Fruit fly (Drosophila melanogaster): ENCODE measurements around the gene CG13978.

The CG13978 gene

DNA sequence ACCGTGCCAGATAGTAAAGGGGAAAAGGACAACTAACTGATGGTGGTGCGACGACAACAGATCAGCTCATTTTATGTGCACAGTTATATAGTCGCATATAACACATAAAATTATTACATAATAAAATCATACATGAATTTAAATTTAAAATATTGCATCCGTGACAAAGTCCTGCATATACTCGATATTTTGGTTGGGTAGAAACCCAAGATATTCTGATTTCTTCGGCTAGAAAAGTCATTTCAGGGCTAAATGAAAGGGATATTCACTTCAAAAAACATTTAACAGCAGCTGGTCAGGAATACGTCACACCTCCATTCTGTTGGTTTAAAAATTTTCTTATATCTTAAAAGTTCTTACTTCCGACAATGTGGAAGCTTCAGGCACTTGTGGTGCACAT, at the start of gene CG13978:
Gene CG13978, plus strand, starts transcription at position 301 of the 400 bp plus-strand sequence.
- TF ChIP-seq pan (optimal IDR thresholded peaks at IDR 0.05) (no peak), psq (optimal IDR thresholded peaks at IDR 0.05) (no peak), usp (GFP tag; optimal IDR thresholded peaks at IDR 0.05) (no peak), EcR (GFP tag; optimal IDR thresholded peaks at IDR 0.05) (no peak), Dll (optimal IDR thresholded peaks at IDR 0.05) (no peak), CG8478 (optimal IDR thresholded peaks at IDR 0.05) (no peak)

DNA sequence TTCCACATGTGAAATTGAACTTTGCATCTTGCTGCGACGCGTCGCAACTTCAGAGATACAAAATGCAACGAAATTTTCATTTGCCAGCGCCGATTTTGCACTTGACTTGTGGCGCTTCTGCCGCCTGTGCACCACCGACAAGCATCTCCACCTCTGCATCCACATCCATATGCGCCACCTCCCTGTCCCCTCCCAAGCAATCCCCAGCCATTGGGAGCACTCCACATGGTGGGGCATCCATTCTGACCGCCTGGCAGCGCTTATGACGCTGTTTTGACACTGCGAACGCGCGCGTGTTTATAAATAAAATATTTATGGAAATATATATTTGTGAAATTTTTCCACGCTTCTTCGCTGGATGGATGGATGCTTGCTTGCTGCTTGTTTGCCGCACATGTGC, 48.7 kb upstream of the CG13978 start:
- TF ChIP-seq usp (GFP tag; optimal IDR thresholded peaks at IDR 0.05): no peak
- no peak for TF ChIP-seq CG8478 (optimal IDR thresholded peaks at IDR 0.05)
- TF ChIP-seq Dll (optimal IDR thresholded peaks at IDR 0.05): no peak
- TF ChIP-seq EcR (GFP tag; optimal IDR thresholded peaks at IDR 0.05): no peak

DNA sequence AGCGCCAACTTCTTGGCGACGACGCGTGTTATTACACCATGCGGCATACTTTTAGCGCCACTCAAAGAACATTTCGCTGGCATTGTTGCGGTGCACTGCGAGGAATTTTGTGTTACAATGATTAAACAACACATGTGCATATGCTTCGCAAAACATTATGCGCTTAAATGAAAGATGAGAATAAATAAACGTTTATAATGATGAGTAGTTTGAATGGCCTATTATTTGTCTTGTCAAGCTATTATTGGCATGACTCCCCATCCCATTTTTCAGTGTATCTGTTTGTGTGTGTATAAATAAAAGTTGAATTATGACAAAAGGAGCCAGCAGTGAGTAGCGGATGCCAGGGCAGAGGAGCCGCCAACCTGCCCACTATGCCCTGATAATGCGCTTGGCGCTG, 42.2 kb upstream of the CG13978 start:
- TF ChIP-seq psq (optimal IDR thresholded peaks at IDR 0.05) (no peak), EcR (GFP tag; optimal IDR thresholded peaks at IDR 0.05) (no peak), usp (GFP tag; optimal IDR thresholded peaks at IDR 0.05) (no peak), Dll (optimal IDR thresholded peaks at IDR 0.05) (no peak), pan (optimal IDR thresholded peaks at IDR 0.05) (no peak), CG8478 (optimal IDR thresholded peaks at IDR 0.05) (no peak)

DNA sequence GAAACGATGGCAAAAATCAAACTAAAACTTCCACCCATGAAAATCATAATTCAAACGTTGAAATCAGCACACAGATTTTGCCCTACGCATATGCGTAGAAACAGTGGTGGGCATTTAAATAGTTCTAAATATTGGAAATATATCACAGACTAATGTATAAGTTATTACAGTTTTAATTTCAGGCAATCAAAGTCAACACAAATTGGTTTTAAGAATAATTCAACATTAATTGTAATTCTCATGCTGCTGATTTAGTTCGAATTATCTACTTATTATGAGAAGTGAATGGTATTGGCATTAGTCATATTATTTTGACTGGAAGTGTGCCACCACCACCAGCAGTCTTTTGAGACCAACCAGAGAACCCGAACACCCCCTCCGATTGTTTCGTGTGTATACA, 37.3 kb upstream of the CG13978 start:
- TF ChIP-seq EcR (GFP tag; optimal IDR thresholded peaks at IDR 0.05) (no peak), psq (optimal IDR thresholded peaks at IDR 0.05) (no peak), usp (GFP tag; optimal IDR thresholded peaks at IDR 0.05) (no peak), pan (optimal IDR thresholded peaks at IDR 0.05) (no peak), CG8478 (optimal IDR thresholded peaks at IDR 0.05) (no peak), Dll (optimal IDR thresholded peaks at IDR 0.05) (no peak)

DNA sequence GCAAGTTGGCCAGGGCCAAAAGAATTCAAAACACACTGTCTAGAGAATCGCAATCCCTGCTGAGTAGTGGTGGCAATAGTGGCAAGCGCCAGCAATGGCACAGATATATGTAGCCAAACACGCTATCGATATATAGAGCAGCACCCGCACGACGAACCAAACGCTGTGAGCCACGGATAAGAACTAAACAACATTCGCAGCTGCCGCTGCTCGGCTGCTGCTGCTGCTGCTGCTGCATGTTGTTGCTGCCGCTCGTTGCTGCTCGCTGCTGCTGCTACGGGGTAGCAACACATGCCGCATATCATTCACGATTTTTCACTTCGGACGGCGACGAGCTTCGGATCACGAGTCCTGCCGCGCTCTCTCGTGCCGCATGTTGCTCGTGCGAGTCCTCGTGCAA, 26.7 kb upstream of the CG13978 start, which contains the start of gene side:
Gene side, minus strand, starts transcription at position 175 of the 400 bp plus-strand sequence.
- no peak for TF ChIP-seq Dll (optimal IDR thresholded peaks at IDR 0.05)
- no peak for TF ChIP-seq pan (optimal IDR thresholded peaks at IDR 0.05)
- no peak for TF ChIP-seq usp (GFP tag; optimal IDR thresholded peaks at IDR 0.05)
- TF ChIP-seq CG8478 (optimal IDR thresholded peaks at IDR 0.05): no peak
- no peak for TF ChIP-seq psq (optimal IDR thresholded peaks at IDR 0.05)
- no peak for TF ChIP-seq EcR (GFP tag; optimal IDR thresholded peaks at IDR 0.05)

DNA sequence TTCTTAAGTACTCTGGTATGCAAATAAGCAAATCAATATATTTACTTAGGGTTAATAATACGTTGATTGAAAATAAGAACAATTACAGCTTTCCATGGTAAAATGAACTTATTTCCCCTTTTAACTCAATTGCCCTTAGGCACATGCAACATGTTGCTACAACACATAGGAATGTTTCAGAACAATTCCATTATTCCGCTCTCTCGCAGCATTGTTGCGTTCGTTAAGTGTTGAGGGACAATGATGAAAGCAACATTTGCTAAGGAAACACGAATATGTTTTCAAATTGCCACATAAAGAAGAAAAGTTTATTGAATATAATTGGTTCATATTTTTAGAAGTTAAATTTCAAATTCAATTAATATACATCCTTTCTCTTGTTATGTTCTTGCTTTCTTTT, 25.6 kb upstream of the CG13978 start:
- TF ChIP-seq CG8478 (optimal IDR thresholded peaks at IDR 0.05) (no peak), Dll (optimal IDR thresholded peaks at IDR 0.05) (no peak), psq (optimal IDR thresholded peaks at IDR 0.05) (no peak), usp (GFP tag; optimal IDR thresholded peaks at IDR 0.05) (no peak), EcR (GFP tag; optimal IDR thresholded peaks at IDR 0.05) (no peak), pan (optimal IDR thresholded peaks at IDR 0.05) (no peak)

DNA sequence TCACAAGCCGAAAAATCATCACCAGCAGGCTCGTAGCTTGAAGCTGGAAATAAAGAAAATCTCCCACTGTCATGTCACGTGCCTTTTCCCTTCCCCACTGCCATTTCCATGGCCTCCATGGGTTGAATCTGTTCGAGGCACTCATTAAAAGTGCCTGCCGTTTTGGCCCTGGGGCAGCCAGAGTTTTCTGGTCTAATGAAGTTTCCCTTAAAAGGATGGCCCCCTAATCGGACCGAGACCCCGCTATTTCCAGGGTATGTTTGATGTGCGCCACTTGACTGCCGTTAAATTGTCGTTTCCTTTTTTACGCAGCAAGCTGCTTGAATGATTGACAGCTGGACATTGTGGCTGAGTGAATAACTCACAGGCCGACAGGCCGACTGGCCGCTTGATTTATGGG, 24.0 kb upstream of the CG13978 start, which contains the start of gene CG43447:
Gene CG43447, plus strand, starts transcription at position 301 of the 400 bp plus-strand sequence.
- no peak for TF ChIP-seq usp (GFP tag; optimal IDR thresholded peaks at IDR 0.05)
- TF ChIP-seq CG8478 (optimal IDR thresholded peaks at IDR 0.05): no peak
- no peak for TF ChIP-seq pan (optimal IDR thresholded peaks at IDR 0.05)
- TF ChIP-seq Dll (optimal IDR thresholded peaks at IDR 0.05): no peak
- no peak for TF ChIP-seq psq (optimal IDR thresholded peaks at IDR 0.05)
- TF ChIP-seq EcR (GFP tag; optimal IDR thresholded peaks at IDR 0.05): no peak

DNA sequence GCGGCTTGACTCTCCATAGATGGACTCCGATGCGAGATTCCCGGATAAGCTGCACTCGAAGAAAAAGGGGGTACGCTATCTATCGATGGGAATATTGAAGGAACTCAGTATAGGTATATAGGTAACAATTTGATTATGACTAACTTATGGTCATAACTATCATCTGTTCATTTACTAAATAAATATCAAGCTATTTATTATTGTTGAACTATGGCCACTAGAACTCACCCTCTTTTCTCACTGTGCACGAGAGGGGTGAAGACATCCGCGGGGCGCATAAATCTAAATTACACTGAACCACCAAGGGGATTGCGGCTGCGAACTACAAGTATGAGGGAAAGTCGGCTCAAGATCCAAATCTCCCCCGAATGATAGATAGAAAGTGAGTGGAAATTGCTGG, 23.4 kb upstream of the CG13978 start, which contains the start of gene CG44290:
Gene CG44290, minus strand, starts transcription at position 317 of the 400 bp plus-strand sequence.
- no peak for TF ChIP-seq usp (GFP tag; optimal IDR thresholded peaks at IDR 0.05)
- TF ChIP-seq EcR (GFP tag; optimal IDR thresholded peaks at IDR 0.05): no peak
- TF ChIP-seq psq (optimal IDR thresholded peaks at IDR 0.05): no peak
- TF ChIP-seq Dll (optimal IDR thresholded peaks at IDR 0.05): no peak
- no peak for TF ChIP-seq CG8478 (optimal IDR thresholded peaks at IDR 0.05)
- no peak for TF ChIP-seq pan (optimal IDR thresholded peaks at IDR 0.05)

DNA sequence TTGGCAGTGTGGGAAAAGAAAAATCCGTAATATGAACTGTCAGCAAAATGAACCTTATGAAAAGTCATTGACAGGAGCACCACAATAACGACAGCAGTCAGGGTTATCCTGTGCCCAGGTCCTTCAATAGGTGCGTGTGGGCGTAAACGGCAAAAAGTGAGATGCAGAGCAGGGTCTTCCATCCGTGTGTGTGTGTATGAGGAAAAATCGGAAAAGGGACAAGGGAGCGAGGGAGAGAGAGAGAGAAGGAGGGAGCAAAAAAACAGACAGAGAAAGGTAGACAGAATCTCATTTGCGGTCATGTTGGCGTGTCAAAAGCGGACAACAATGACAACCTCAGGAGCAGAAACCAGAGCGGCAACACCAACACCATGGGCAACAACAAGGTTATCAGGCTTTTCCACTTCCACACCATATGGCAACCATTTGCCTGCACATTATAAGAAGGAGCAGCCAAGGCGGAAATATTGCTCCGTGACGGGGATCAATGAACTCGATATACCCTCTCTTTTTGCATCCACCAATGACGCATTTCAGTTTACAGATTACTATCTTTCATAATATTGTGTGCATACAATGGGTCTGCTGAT, 22.7 kb upstream of the CG13978 start:
- TF ChIP-seq Dll (optimal IDR thresholded peaks at IDR 0.05) (no peak), pan (optimal IDR thresholded peaks at IDR 0.05) (no peak), psq (optimal IDR thresholded peaks at IDR 0.05) (no peak), usp (GFP tag; optimal IDR thresholded peaks at IDR 0.05) (no peak), EcR (GFP tag; optimal IDR thresholded peaks at IDR 0.05) (no peak), CG8478 (optimal IDR thresholded peaks at IDR 0.05) (no peak)

DNA sequence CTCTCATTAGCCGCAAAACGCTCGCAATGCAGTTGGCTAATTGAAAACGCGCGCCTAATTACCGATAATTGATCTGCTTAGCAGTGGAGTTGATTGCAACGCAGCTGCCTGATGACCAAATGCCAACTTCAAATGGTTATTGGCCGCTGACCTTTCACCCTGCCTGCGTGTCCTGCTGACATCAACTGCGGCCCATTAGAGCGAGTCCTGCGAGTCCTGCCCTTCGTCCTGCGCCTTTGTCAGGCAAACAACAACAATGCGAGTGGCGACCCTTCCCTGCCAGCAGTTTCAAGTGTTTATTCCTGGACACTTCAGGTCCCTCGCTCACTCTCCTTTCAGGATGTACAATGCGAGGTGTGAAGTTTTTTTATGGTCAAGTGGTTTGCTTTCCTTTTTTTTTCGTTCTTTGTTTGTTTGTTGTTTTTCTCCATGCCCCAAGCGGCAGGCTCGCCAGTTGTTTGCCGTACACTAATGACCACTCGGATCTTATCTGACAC, 21.5 kb upstream of the CG13978 start:
- TF ChIP-seq pan (optimal IDR thresholded peaks at IDR 0.05) (no peak), usp (GFP tag; optimal IDR thresholded peaks at IDR 0.05) (no peak), EcR (GFP tag; optimal IDR thresholded peaks at IDR 0.05) (no peak), Dll (optimal IDR thresholded peaks at IDR 0.05) (no peak), CG8478 (optimal IDR thresholded peaks at IDR 0.05) (no peak), psq (optimal IDR thresholded peaks at IDR 0.05) (no peak)

DNA sequence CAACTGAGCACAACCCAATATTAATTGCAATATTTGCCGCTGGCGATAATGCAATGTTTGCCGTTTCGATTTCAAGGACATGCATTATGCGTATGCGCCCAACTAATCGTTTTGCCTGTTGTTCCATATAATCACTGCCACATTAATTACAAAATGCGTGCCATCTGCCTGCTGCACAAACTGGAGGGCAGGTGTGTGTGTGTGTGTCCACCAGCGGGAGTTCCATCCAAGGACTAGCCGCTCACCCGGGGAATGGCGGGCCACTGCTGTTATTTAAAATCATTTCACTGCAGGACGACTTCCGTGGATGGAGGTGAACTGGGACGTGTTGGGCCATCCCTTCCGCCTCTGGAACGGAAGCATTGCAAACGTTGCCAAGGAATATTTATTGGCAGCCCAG, 18.7 kb upstream of the CG13978 start:
- TF ChIP-seq EcR (GFP tag; optimal IDR thresholded peaks at IDR 0.05) (no peak), usp (GFP tag; optimal IDR thresholded peaks at IDR 0.05) (no peak), CG8478 (optimal IDR thresholded peaks at IDR 0.05) (no peak), pan (optimal IDR thresholded peaks at IDR 0.05) (no peak)

DNA sequence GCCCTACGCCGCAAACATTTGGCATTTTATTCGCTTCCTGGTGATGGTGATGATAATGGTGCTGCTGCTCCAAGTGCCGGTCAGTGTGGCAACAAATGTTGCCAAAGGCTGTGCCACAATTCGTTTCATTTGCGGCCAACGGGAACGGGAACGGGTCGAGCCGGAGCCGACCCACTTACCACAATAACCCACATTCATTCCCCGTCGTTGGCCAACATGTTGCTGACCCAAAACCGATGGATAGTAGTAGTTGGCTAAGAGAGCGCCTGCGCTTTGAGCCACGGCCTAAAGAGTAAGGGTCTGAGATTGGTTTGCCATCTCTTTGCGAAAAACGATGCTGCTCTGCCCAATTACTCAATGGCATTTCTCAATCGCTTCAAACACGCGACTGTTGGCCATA, 1.1 kb upstream of the CG13978 start:
- TF ChIP-seq pan (optimal IDR thresholded peaks at IDR 0.05): no peak
- no peak for TF ChIP-seq usp (GFP tag; optimal IDR thresholded peaks at IDR 0.05)
- no peak for TF ChIP-seq psq (optimal IDR thresholded peaks at IDR 0.05)
- TF ChIP-seq Dll (optimal IDR thresholded peaks at IDR 0.05): no peak
- no peak for TF ChIP-seq CG8478 (optimal IDR thresholded peaks at IDR 0.05)
- TF ChIP-seq EcR (GFP tag; optimal IDR thresholded peaks at IDR 0.05): no peak

All from whole organism.